Worm (Caenorhabditis elegans) whole organism, L2 larva: ENCODE measurements around the gene F15D4.5.

ENCODE experiments used
- ZK546.5 ChIP-seq: sonication (generic microtip); optimal IDR thresholded peaks from 2 replicates; lab custom pipeline; 2017; ENCODE audit warnings: missing biosample characterization, missing genetic modification characterization
- egl-27 ChIP-seq: sonication (generic microtip); optimal IDR thresholded peaks from 3 replicates; lab custom pipeline; 2017; ENCODE audit warnings: missing biosample characterization, missing genetic modification reagents, missing genetic modification characterization
- lin-39 ChIP-seq: fragments of 150-350 bp; optimal IDR thresholded peaks from 2 replicates; lab custom pipeline; 2014; ENCODE audit warnings: missing biosample characterization, missing genetic modification reagents, missing genetic modification characterization
- nhr-11 ChIP-seq: fragments of 150-350 bp; optimal IDR thresholded peaks from 2 replicates; lab custom pipeline; 2014; ENCODE audit warnings: missing biosample characterization, missing genetic modification characterization
- nhr-12 ChIP-seq: fragments of 150-350 bp; optimal IDR thresholded peaks from 2 replicates; lab custom pipeline; 2014; ENCODE audit warnings: missing biosample characterization, missing genetic modification characterization
- nhr-129 ChIP-seq: fragments of 150-350 bp; optimal IDR thresholded peaks from 2 replicates; lab custom pipeline; 2014; ENCODE audit warnings: missing biosample characterization, missing genetic modification characterization
- nhr-237 ChIP-seq: fragments of 150-350 bp; optimal IDR thresholded peaks from 2 replicates; lab custom pipeline; 2014; ENCODE audit warnings: missing biosample characterization, missing genetic modification characterization
- skn-1 ChIP-seq: sonication (generic microtip); optimal IDR thresholded peaks from 2 replicates; lab custom pipeline; 2017; ENCODE audit warnings: missing biosample characterization, missing genetic modification characterization
- sma-9 ChIP-seq, 2 experiments: fragments of 150-350 bp in 1 of 2; sonication (generic microtip) in 1 of 2; optimal IDR thresholded peaks; 2 replicates each; lab custom pipeline; 2014 to 2016; ENCODE audit warnings: missing genetic modification characterization in 2 of 2, mild to moderate bottlenecking in 1 of 2, missing biosample characterization in 1 of 2, missing compliant biosample characterization in 1 of 2, missing genetic modification reagents in 1 of 2, moderate library complexity in 1 of 2
- ztf-11 ChIP-seq: sonication (generic microtip); optimal IDR thresholded peaks from 2 replicates; lab custom pipeline; 2017; ENCODE audit warnings: missing biosample characterization, missing genetic modification characterization

DNA sequence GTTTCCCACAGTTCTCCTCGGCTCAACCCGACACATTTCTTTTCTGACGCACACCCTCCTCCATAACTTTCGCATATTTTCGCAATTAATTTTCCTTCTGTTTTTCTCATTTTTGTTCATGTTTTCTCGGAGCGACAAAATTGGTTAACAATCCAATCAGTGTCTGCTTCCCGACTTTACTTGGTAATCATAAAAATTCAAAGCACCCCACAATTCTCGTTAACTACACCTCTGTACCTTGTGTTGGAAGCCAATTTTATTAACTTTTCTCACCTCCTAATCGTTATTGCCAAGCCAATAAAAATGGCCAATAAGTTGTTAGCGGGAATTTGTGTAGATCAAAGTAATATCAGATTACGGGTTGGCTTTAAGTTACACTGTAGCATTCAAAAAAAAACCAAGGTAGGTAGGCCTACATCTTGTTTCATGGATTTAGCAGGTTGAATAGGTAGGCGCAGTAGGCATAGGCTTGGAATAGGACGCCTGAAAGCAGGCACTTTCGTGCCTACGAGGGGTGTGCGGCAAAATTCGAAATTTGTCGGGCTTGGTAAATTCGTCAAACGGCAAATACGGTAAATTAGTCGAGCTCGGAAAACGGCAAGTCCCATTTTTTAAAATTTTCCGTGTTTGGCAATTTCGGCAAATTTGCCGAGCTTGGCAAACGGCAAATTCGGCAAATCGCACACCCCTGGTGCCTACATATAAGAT is 14.5 kb upstream of the F15D4.5 start:
- TF ChIP-seq nhr-11 (no peak), nhr-12 (no peak), nhr-237 (no peak), sma-9 (GFP tag; optimal IDR thresholded peaks at IDR 0.05; lab: Kevin White, UChicago) (no peak), sma-9 (tag; optimal IDR thresholded peaks at IDR 0.05; lab: Kevin White, UChicago) (no peak), lin-39 (no peak), ZK546.5 (no peak), egl-27 (tag; lab: Kevin White, UChicago) (no peak), ztf-11 (no peak), skn-1 (no peak), nhr-129 (tag; lab: Kevin White, UChicago) (no peak)
